Worm (Caenorhabditis elegans) whole organism, midembryonic: ENCODE measurements around the gene Y51H7C.3.

Experiments
- T22C8.4 ChIP-seq: fragments of 200-800 bp; sonication (Bioruptor generic); IDR thresholded peaks from 2 replicates; pipeline ENCODE4 v1.3.6; 2022; ENCODE audit warnings: missing genetic modification characterization, missing compliant biosample characterization
- ref-1 ChIP-seq: fragments of 200-800 bp; sonication (Bioruptor generic); conservative IDR thresholded peaks from 2 replicates; pipeline ENCODE4 v1.3.6; 2022; ENCODE audit warnings: missing genetic modification reagents, missing genetic modification characterization, missing compliant biosample characterization
- tab-1 ChIP-seq: fragments of 200-800 bp; sonication (Bioruptor generic); IDR thresholded peaks from 2 replicates; pipeline ENCODE4 v1.3.6; 2022; ENCODE audit warnings: missing genetic modification characterization, missing compliant biosample characterization
- ztf-23 ChIP-seq: fragments of 200-800 bp; sonication (Bioruptor generic); IDR thresholded peaks from 2 replicates; pipeline ENCODE4 v1.3.6; 2022; ENCODE audit warnings: missing genetic modification reagents, missing genetic modification characterization, missing compliant biosample characterization
- ztf-29 ChIP-seq: fragments of 200-800 bp; sonication (Bioruptor generic); IDR thresholded peaks from 2 replicates; pipeline ENCODE4 v1.3.6; 2022; ENCODE audit warnings: missing genetic modification reagents, missing genetic modification characterization, missing compliant biosample characterization

ce11 chrII:1466448-1466847, 28.2 kb downstream of the Y51H7C.3 start, which contains the start of gene Y51H7C.13:
- TF ChIP-seq ref-1 (GFP tag; lab: Robert Waterston, UW): no peak
- no peak for TF ChIP-seq T22C8.4
- TF ChIP-seq ztf-29: no peak
- TF ChIP-seq ztf-23 (GFP tag; lab: Robert Waterston, UW): no peak
- TF ChIP-seq tab-1: no peak
